Worm (Caenorhabditis elegans) whole organism, L4/young adult: Measurements from ENCODE around the gene aexr-1.

ENCODE experiments used
- dao-5 ChIP-seq: sonication (generic microtip); optimal IDR thresholded peaks from 2 replicates; lab custom pipeline; 2016; ENCODE audit warnings: missing genotype, missing genetic modification characterization, moderate library complexity, missing compliant biosample characterization
- him-1 ChIP-seq: sonication (generic microtip); optimal IDR thresholded peaks from 2 replicates; lab custom pipeline; 2016; ENCODE audit warnings: missing genotype, missing genetic modification reagents, missing genetic modification characterization, missing compliant biosample characterization

DNA sequence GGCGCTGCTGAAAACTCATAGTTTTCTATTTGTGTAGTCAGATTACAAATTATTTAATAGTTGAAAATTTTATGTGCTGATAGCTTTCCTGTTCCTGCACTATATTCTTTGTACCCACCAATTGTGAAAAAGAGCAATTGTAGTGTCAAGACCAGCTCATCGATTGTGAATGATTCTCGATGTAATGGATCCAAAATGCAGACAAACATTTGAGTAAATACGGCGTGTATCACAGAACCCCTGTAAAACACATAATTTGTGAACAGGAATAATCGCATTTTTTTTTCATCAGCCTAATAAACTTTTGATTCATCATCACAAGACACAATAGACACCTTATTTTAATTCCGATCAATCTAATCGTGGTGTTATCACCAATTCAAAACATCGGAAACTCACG, 27.2 kb upstream of the aexr-1 start:
- TF ChIP-seq dao-5 (tag; lab: Kevin White, UChicago) (no peak), him-1 (tag; lab: Kevin White, UChicago) (no peak)
